Worm (Caenorhabditis elegans): ENCODE measurements around the gene C45B11.5.

Gene C45B11.5

ce11 chrV:11002434-11002833, 39.2 kb upstream of the C45B11.5 start, which contains the start of gene F53B7.4:
F53B7.4 (minus strand) TSS chrV:11002534.
- TF ChIP-seq blmp-1 (tag; optimal IDR thresholded peaks at IDR 0.05) (no peak), M03D4.4 (tag; optimal IDR thresholded peaks at IDR 0.05) (no peak), flh-1 (GFP tag; optimal IDR thresholded peaks at IDR 0.05) (no peak), lin-32 (GFP tag; optimal IDR thresholded peaks at IDR 0.05) (no peak), unc-62 (GFP tag; optimal IDR thresholded peaks at IDR 0.05) (no peak), ztf-11 (tag; optimal IDR thresholded peaks at IDR 0.05) (no peak), tbx-8 (GFP tag; optimal IDR thresholded peaks at IDR 0.05) (no peak), elt-1 (tag; optimal IDR thresholded peaks at IDR 0.05; ENCODE audit: borderline replicate concordance, insufficient read depth) (no peak), nhr-2 (tag; optimal IDR thresholded peaks at IDR 0.05) (no peak), nhr-76 (tag; optimal IDR thresholded peaks at IDR 0.05) (no peak), hlh-1 (tag; optimal IDR thresholded peaks at IDR 0.05) (no peak), mep-1 (tag; optimal IDR thresholded peaks at IDR 0.05) (no peak), lin-13 (tag; optimal IDR thresholded peaks at IDR 0.05) (no peak)

ce11 chrV:11004094-11004493, 37.5 kb upstream of the C45B11.5 start:
- TF ChIP-seq bed-3 (GFP tag; optimal IDR thresholded peaks at IDR 0.05) (no peak), lin-13 (tag; optimal IDR thresholded peaks at IDR 0.05) (no peak), nhr-12 (tag; optimal IDR thresholded peaks at IDR 0.05) (no peak), M03D4.4 (tag; optimal IDR thresholded peaks at IDR 0.05) (no peak)

- no peak for TF ChIP-seq unc-120 (tag; optimal IDR thresholded peaks at IDR 0.05; ENCODE audit: poor library complexity, severe bottlenecking)
- TF ChIP-seq nhr-12 (tag; optimal IDR thresholded peaks at IDR 0.05): no peak
- no peak for TF ChIP-seq sptf-1 (tag; optimal IDR thresholded peaks at IDR 0.05)
- no peak for TF ChIP-seq zip-8 (tag; optimal IDR thresholded peaks at IDR 0.05)
- no peak for TF ChIP-seq drap-1 (GFP tag; optimal IDR thresholded peaks at IDR 0.05)
- TF ChIP-seq mls-2 (tag; optimal IDR thresholded peaks at IDR 0.05): no peak
- TF ChIP-seq elt-3 (tag; optimal IDR thresholded peaks at IDR 0.05): no peak
- no peak for TF ChIP-seq ceh-39 (tag; optimal IDR thresholded peaks at IDR 0.05)
- no peak for TF ChIP-seq M03D4.4 (tag; optimal IDR thresholded peaks at IDR 0.05)
- TF ChIP-seq bed-3 (GFP tag; optimal IDR thresholded peaks at IDR 0.05): no peak
- no peak for TF ChIP-seq ztf-11 (tag; optimal IDR thresholded peaks at IDR 0.05)
- no peak for TF ChIP-seq nhr-237 (tag; optimal IDR thresholded peaks at IDR 0.05)
- no peak for TF ChIP-seq cnd-1 (tag; optimal IDR thresholded peaks at IDR 0.05)
- no peak for TF ChIP-seq flh-1 (GFP tag; optimal IDR thresholded peaks at IDR 0.05)
- TF ChIP-seq nhr-76 (tag; optimal IDR thresholded peaks at IDR 0.05): no peak
- no peak for TF ChIP-seq snpc-4 (tag; optimal IDR thresholded peaks at IDR 0.05)
Observed at ce11 chrV:11007651-11008050, 33.9 kb upstream of the C45B11.5 start.

- TF ChIP-seq nhr-237 (tag; optimal IDR thresholded peaks at IDR 0.05): no peak
- TF ChIP-seq unc-39 (tag; optimal IDR thresholded peaks at IDR 0.05): no peak
- TF ChIP-seq snpc-4 (tag; optimal IDR thresholded peaks at IDR 0.05): no peak
- TF ChIP-seq pha-4 (tag; optimal IDR thresholded peaks at IDR 0.05): no peak
- TF ChIP-seq hlh-1 (tag; optimal IDR thresholded peaks at IDR 0.05): no peak
Observed at ce11 chrV:11009124-11009524, 32.5 kb upstream of the C45B11.5 start.

- TF ChIP-seq lin-13 (tag; optimal IDR thresholded peaks at IDR 0.05) (no peak), sptf-1 (tag; optimal IDR thresholded peaks at IDR 0.05) (no peak), ceh-83 (GFP tag; optimal IDR thresholded peaks at IDR 0.05) (no peak), sem-2 (GFP tag; optimal IDR thresholded peaks at IDR 0.05) (no peak), ztf-11 (tag; optimal IDR thresholded peaks at IDR 0.05) (no peak), snpc-4 (tag; optimal IDR thresholded peaks at IDR 0.05) (no peak), unc-62 (GFP tag; optimal IDR thresholded peaks at IDR 0.05) (no peak), mab-5 (tag; optimal IDR thresholded peaks at IDR 0.05) (no peak), flh-1 (GFP tag; optimal IDR thresholded peaks at IDR 0.05) (no peak), nhr-2 (tag; optimal IDR thresholded peaks at IDR 0.05) (no peak), hlh-1 (tag; optimal IDR thresholded peaks at IDR 0.05) (no peak)
Observed at ce11 chrV:11010768-11011167, 30.8 kb upstream of the C45B11.5 start.

- TF ChIP-seq hlh-1 (tag; optimal IDR thresholded peaks at IDR 0.05) (no peak), nhr-28 (tag; optimal IDR thresholded peaks at IDR 0.05) (no peak), tbx-8 (GFP tag; optimal IDR thresholded peaks at IDR 0.05) (no peak), sptf-1 (tag; optimal IDR thresholded peaks at IDR 0.05) (no peak), snpc-4 (tag; optimal IDR thresholded peaks at IDR 0.05) (no peak), mep-1 (tag; optimal IDR thresholded peaks at IDR 0.05) (no peak), nhr-12 (tag; optimal IDR thresholded peaks at IDR 0.05) (no peak), flh-1 (GFP tag; optimal IDR thresholded peaks at IDR 0.05) (no peak), mab-5 (tag; optimal IDR thresholded peaks at IDR 0.05) (no peak), elt-3 (tag; optimal IDR thresholded peaks at IDR 0.05) (no peak), drap-1 (GFP tag; optimal IDR thresholded peaks at IDR 0.05) (no peak), ceh-39 (tag; optimal IDR thresholded peaks at IDR 0.05) (no peak), zip-8 (tag; optimal IDR thresholded peaks at IDR 0.05) (no peak), M03D4.4 (tag; optimal IDR thresholded peaks at IDR 0.05) (no peak), sem-2 (GFP tag; optimal IDR thresholded peaks at IDR 0.05) (no peak), elt-1 (tag; optimal IDR thresholded peaks at IDR 0.05; ENCODE audit: borderline replicate concordance, insufficient read depth) (no peak)
Observed at ce11 chrV:11011807-11012206, 29.8 kb upstream of the C45B11.5 start.

Measured in whole organism, mixed stage, embryonic.